Fruit fly (Drosophila melanogaster) whole organism, embryonic: ENCODE measurements around the gene dls.

Experiments
- CG11456 ChIP-seq: fragments of 200-800 bp; sonication (Bioruptor generic); IDR thresholded peaks from 3 replicates; pipeline ENCODE4 v1.3.6; 2022; ENCODE audit warnings: missing biosample characterization, missing genetic modification characterization
- CG11504 ChIP-seq: fragments of 200-800 bp; sonication (Bioruptor generic); optimal IDR thresholded peaks from 3 replicates; lab custom pipeline; 2019; ENCODE audit warnings: missing biosample characterization, mild to moderate bottlenecking, missing genetic modification characterization, moderate library complexity
- CG11723 ChIP-seq: fragments of 200-800 bp; sonication (Bioruptor generic); optimal IDR thresholded peaks from 2 replicates; lab custom pipeline; 2017; ENCODE audit warnings: missing biosample characterization, mild to moderate bottlenecking, missing genetic modification characterization
- CG12155 ChIP-seq: fragments of 200-800 bp; sonication (Bioruptor generic); optimal IDR thresholded peaks from 3 replicates; lab custom pipeline; 2016; ENCODE audit warnings: missing biosample characterization, missing genetic modification characterization
- CG1233 ChIP-seq: fragments of 200-800 bp; sonication (Bioruptor generic); optimal IDR thresholded peaks from 4 replicates; lab custom pipeline; 2018; ENCODE audit warnings: missing biosample characterization, mild to moderate bottlenecking, missing genetic modification characterization
- CG12744 ChIP-seq: fragments of 200-800 bp; sonication (Bioruptor generic); optimal IDR thresholded peaks from 2 replicates; lab custom pipeline; 2016; ENCODE audit warnings: missing biosample characterization, missing genetic modification characterization
- CG17186 ChIP-seq: fragments of 200-800 bp; sonication (Bioruptor generic); optimal IDR thresholded peaks from 3 replicates; lab custom pipeline; 2017; ENCODE audit warnings: missing biosample characterization, missing genetic modification reagents, missing genetic modification characterization
- CG17328 ChIP-seq: fragments of 200-800 bp; sonication (Bioruptor generic); IDR thresholded peaks from 2 replicates; pipeline ENCODE4 v1.3.6; 2022; ENCODE audit warnings: missing biosample characterization, missing genetic modification characterization
- CG31441 ChIP-seq: fragments of 200-800 bp; sonication (Bioruptor generic); IDR thresholded peaks from 2 replicates; pipeline ENCODE4 v1.3.6; 2022; ENCODE audit warnings: missing biosample characterization, missing genetic modification characterization
- CG7556 ChIP-seq: fragments of 200-800 bp; sonication (Bioruptor generic); optimal IDR thresholded peaks from 2 replicates; lab custom pipeline; 2017; ENCODE audit warnings: missing biosample characterization, mild to moderate bottlenecking, missing genetic modification characterization
- CG9797 ChIP-seq: fragments of 200-800 bp; sonication (Bioruptor generic); optimal IDR thresholded peaks from 3 replicates; lab custom pipeline; 2018; ENCODE audit warnings: missing biosample characterization, mild to moderate bottlenecking, missing genetic modification characterization
- Chrac-16 ChIP-seq: fragments of 200-800 bp; sonication (Bioruptor generic); optimal IDR thresholded peaks from 3 replicates; lab custom pipeline; 2016; ENCODE audit warnings: missing biosample characterization, missing genetic modification characterization
- CkIIα-i1 ChIP-seq: fragments of 200-800 bp; sonication (Bioruptor generic); IDR thresholded peaks from 2 replicates; pipeline ENCODE4 v1.3.6; 2022; ENCODE audit warnings: missing biosample characterization, missing genetic modification characterization
- Deaf1 ChIP-seq: fragments of 200-800 bp; optimal IDR thresholded peaks from 3 replicates; lab custom pipeline; 2019; ENCODE audit warnings: missing biosample characterization, mild to moderate bottlenecking, missing genetic modification characterization, moderate library complexity
- Fer3 ChIP-seq: fragments of 200-800 bp; sonication (Bioruptor generic); optimal IDR thresholded peaks from 2 replicates; lab custom pipeline; 2018; ENCODE audit warnings: missing biosample characterization, mild to moderate bottlenecking, missing genetic modification characterization, moderate library complexity
- Hand ChIP-seq: fragments of 200-800 bp; sonication (Bioruptor generic); optimal IDR thresholded peaks from 2 replicates; lab custom pipeline; 2017; ENCODE audit warnings: mild to moderate bottlenecking, missing biosample characterization, missing genetic modification reagents, missing genetic modification characterization
- Hsf ChIP-seq: fragments of 200-800 bp; sonication (Bioruptor generic); optimal IDR thresholded peaks from 3 replicates; lab custom pipeline; 2016; ENCODE audit warnings: missing biosample characterization, missing genetic modification characterization
- MBD-R2 ChIP-seq: fragments of 200-800 bp; sonication (Bioruptor generic); IDR thresholded peaks from 2 replicates; pipeline ENCODE4 v1.3.6; 2022; ENCODE audit warnings: missing biosample characterization, missing genetic modification characterization
- Med ChIP-seq: fragments of 200-800 bp; sonication (Bioruptor generic); peaks from one replicate; lab custom pipeline; 2016; ENCODE audit warnings: missing biosample characterization, missing genetic modification characterization, mild to moderate bottlenecking, inconsistent platforms, moderate library complexity
- Neu2 ChIP-seq: fragments of 200-800 bp; sonication (Bioruptor generic); optimal IDR thresholded peaks from 3 replicates; lab custom pipeline; 2016; ENCODE audit warnings: missing biosample characterization, missing genetic modification characterization, borderline replicate concordance
- Sox102F ChIP-seq: fragments of 200-800 bp; sonication (Bioruptor generic); optimal IDR thresholded peaks from 2 replicates; lab custom pipeline; 2018; ENCODE audit warnings: missing biosample characterization, mild to moderate bottlenecking, missing genetic modification characterization, moderate library complexity
- abd-A ChIP-seq: fragments of 200-800 bp; sonication (Bioruptor generic); optimal IDR thresholded peaks from 3 replicates; lab custom pipeline; 2019; ENCODE audit warnings: missing biosample characterization, mild to moderate bottlenecking, missing genetic modification characterization, moderate library complexity
- bcd ChIP-seq: fragments of 200-800 bp; sonication (Bioruptor generic); optimal IDR thresholded peaks from 2 replicates; lab custom pipeline; 2017; ENCODE audit warnings: missing biosample characterization, mild to moderate bottlenecking, missing genetic modification characterization
- bsh ChIP-seq, 2 experiments: fragments of 200-800 bp; sonication (Bioruptor generic); optimal IDR thresholded peaks; 2 replicates each; lab custom pipeline; 2017 to 2018; ENCODE audit warnings: mild to moderate bottlenecking in 2 of 2, missing biosample characterization in 2 of 2, missing genetic modification characterization in 2 of 2, moderate library complexity in 1 of 2
- cg ChIP-seq: fragments of 200-800 bp; sonication (Bioruptor generic); optimal IDR thresholded peaks from 3 replicates; lab custom pipeline; 2019; ENCODE audit warnings: missing biosample characterization, mild to moderate bottlenecking, missing genetic modification characterization, moderate library complexity
- chinmo ChIP-seq: fragments of 200-800 bp; sonication (Bioruptor generic); IDR thresholded peaks from 4 replicates; pipeline ENCODE4 v1.3.6; 2022; ENCODE audit warnings: missing biosample characterization, missing genetic modification characterization; ENCODE audit not compliant: partially characterized antibody
- ci ChIP-seq: fragments of 200-800 bp; sonication (Bioruptor generic); IDR thresholded peaks from 3 replicates; pipeline ENCODE4 v1.3.6; 2022; ENCODE audit warnings: missing biosample characterization, missing genetic modification characterization
- corto ChIP-seq: fragments of 200-800 bp; sonication (Bioruptor generic); optimal IDR thresholded peaks from 2 replicates; lab custom pipeline; 2016; ENCODE audit warnings: missing biosample characterization, mild to moderate bottlenecking, missing genetic modification characterization, moderate library complexity
- crol ChIP-seq: fragments of 200-800 bp; sonication (Bioruptor generic); IDR thresholded peaks from 2 replicates; pipeline ENCODE4 v1.3.6; 2022; ENCODE audit warnings: missing biosample characterization, missing genetic modification characterization
- esg ChIP-seq: fragments of 200-800 bp; sonication (Bioruptor generic); conservative IDR thresholded peaks from 2 replicates; pipeline ENCODE4 v1.3.6; 2022; ENCODE audit warnings: missing biosample characterization, missing genetic modification characterization
- gem ChIP-seq: fragments of 200-800 bp; sonication (Bioruptor generic); optimal IDR thresholded peaks from 2 replicates; lab custom pipeline; 2019; ENCODE audit warnings: missing biosample characterization, mild to moderate bottlenecking, missing genetic modification characterization, moderate library complexity
- grau ChIP-seq: fragments of 200-800 bp; optimal IDR thresholded peaks from 3 replicates; lab custom pipeline; 2019; ENCODE audit warnings: missing biosample characterization, mild to moderate bottlenecking, missing genetic modification characterization, moderate library complexity
- lab ChIP-seq: fragments of 200-800 bp; sonication (Bioruptor generic); optimal IDR thresholded peaks from 3 replicates; lab custom pipeline; 2017; ENCODE audit warnings: missing biosample characterization, missing genetic modification characterization, mild to moderate bottlenecking, moderate library complexity, missing genetic modification reagents
- lbe ChIP-seq: fragments of 200-800 bp; sonication (Bioruptor generic); optimal IDR thresholded peaks from 2 replicates; lab custom pipeline; 2016; ENCODE audit warnings: missing biosample characterization, mild to moderate bottlenecking, missing genetic modification characterization
- luna ChIP-seq: fragments of 200-800 bp; sonication (Bioruptor generic); optimal IDR thresholded peaks from 2 replicates; lab custom pipeline; 2016; ENCODE audit warnings: missing biosample characterization, missing genetic modification characterization
- pan ChIP-seq, 4 experiments: fragments of >200 bp in 3 of 4; fragments of 200-800 bp in 1 of 4; sonication (Bioruptor generic) in 1 of 4; optimal IDR thresholded peaks in 3 of 4; IDR thresholded peaks in 1 of 4; 2 replicates each; pipeline versions ENCODE4 v1.3.6 to Lab custom; 2017 to 2022; ENCODE audit warnings: missing biosample characterization in 2 of 4, missing genetic modification characterization in 2 of 4, mixed read lengths in 1 of 4
- phol ChIP-seq: fragments of 200-800 bp; sonication (Bioruptor generic); optimal IDR thresholded peaks from 3 replicates; lab custom pipeline; 2018; ENCODE audit warnings: missing biosample characterization, mild to moderate bottlenecking, missing genetic modification characterization, moderate library complexity
- psq ChIP-seq: fragments of 200-800 bp; sonication (Bioruptor generic); optimal IDR thresholded peaks from 2 replicates; lab custom pipeline; 2017; ENCODE audit warnings: missing biosample characterization, missing genetic modification characterization
- repo ChIP-seq: fragments of 200-800 bp; sonication (Bioruptor generic); optimal IDR thresholded peaks from 2 replicates; lab custom pipeline; 2016; ENCODE audit warnings: missing biosample characterization, missing genetic modification characterization
- row ChIP-seq: fragments of 200-800 bp; sonication (Bioruptor generic); IDR thresholded peaks from 3 replicates; pipeline ENCODE4 v1.3.6; 2022; ENCODE audit warnings: missing biosample characterization, missing genetic modification characterization
- seq ChIP-seq: fragments of 200-800 bp; sonication (Bioruptor generic); IDR thresholded peaks from 2 replicates; pipeline ENCODE4 v1.3.6; 2022; ENCODE audit warnings: missing biosample characterization, missing genetic modification characterization
- zen ChIP-seq: fragments of 200-800 bp; sonication (Bioruptor generic); optimal IDR thresholded peaks from 3 replicates; lab custom pipeline; 2018; ENCODE audit warnings: missing biosample characterization, mild to moderate bottlenecking, missing genetic modification characterization, moderate library complexity

dls gene

dm6 chr3L:16181330-16181830 is 19.7 kb upstream of the dls start (continued):
- TF ChIP-seq gem (tag; lab: Kevin White, UChicago) (peak; percentile 19), Chrac-16 (GFP tag; lab: Kevin White, UChicago) (no peak), CG31441 (GFP tag; lab: Robert Waterston, UW) (0 out of 2 replicates have a peak, but pooled peaks have one; percentile 28), CG9797 (no peak), phol (tag; lab: Kevin White, UChicago) (peak; percentile 74), lab (GFP tag; lab: Kevin White, UChicago) (no peak), CG17186 (GFP tag; lab: Kevin White, UChicago) (no peak), CkIIα-i1 (GFP tag; lab: Robert Waterston, UW) (no peak), CG12744 (GFP tag; lab: Kevin White, UChicago) (no peak), lbe (peak; percentile 0), bcd (GFP tag; lab: Kevin White, UChicago) (peak; percentile 15), psq (GFP tag; lab: Kevin White, UChicago) (no peak), CG17328 (GFP tag; lab: Robert Waterston, UW) (no peak), esg (GFP tag; lab: Robert Waterston, UW) (0 out of 2 replicates have a peak, but pooled peaks have one; percentile 10), Neu2 (GFP tag; lab: Kevin White, UChicago) (no peak), repo (GFP tag; lab: Kevin White, UChicago) (no peak), Fer3 (tag; lab: Kevin White, UChicago) (no peak), CG11723 (no peak), corto (GFP tag; lab: Kevin White, UChicago) (peak; percentile 55), zen (tag; lab: Kevin White, UChicago) (no peak), Hsf (no peak)

- TF ChIP-seq phol (tag; lab: Kevin White, UChicago) (no peak), luna (GFP tag; lab: Kevin White, UChicago) (no peak), MBD-R2 (no peak), cg (GFP tag; lab: Kevin White, UChicago) (peak; percentile 50), CG12155 (peak; percentile 84), pan (optimal IDR thresholded peaks at IDR 0.05; lab: Kevin White, UChicago) (no peak), pan (GFP tag; optimal IDR thresholded peaks at IDR 0.05 in 1 of 2, IDR thresholded peaks at IDR 0.05 in 1 of 2) (peak in 1 of 2 experiments; percentile 15), chinmo (GFP tag; lab: Robert Waterston, UW) (0 out of 4 replicates have a peak, but pooled peaks have one; percentile 55), Hand (GFP tag; lab: Kevin White, UChicago) (no peak), abd-A (peak; percentile 36), crol (peak; percentile 82), CG11456 (no peak), seq (GFP tag; lab: Robert Waterston, UW) (0 out of 2 replicates have a peak, but pooled peaks have one; percentile 26), Sox102F (GFP tag; lab: Kevin White, UChicago) (peak; percentile 11), bsh (GFP tag; optimal IDR thresholded peaks at IDR 0.05; lab: Kevin White, UChicago) (peak in 1 of 2 experiments; percentile 21), ci (0 out of 3 replicates have a peak, but pooled peaks have one; percentile 7), Deaf1 (peak; percentile 63), row (GFP tag; lab: Robert Waterston, UW) (0 out of 3 replicates have a peak, but pooled peaks have one; percentile 11), CG11504 (tag; lab: Kevin White, UChicago) (peak; percentile 8), Med (GFP tag; lab: Kevin White, UChicago) (peak; percentile 43), CG1233 (GFP tag; lab: Kevin White, UChicago) (no peak), gem (tag; lab: Kevin White, UChicago) (peak; percentile 23), grau (tag; lab: Kevin White, UChicago) (peak; percentile 60), CG7556 (GFP tag; lab: Kevin White, UChicago) (peak; percentile 9)
These were observed 18.3 kb upstream of the dls start for dm6 chr3L:16182633-16183462.
